Fruit fly (Drosophila melanogaster) whole organism, embryonic: Measurements from ENCODE around the gene CG1622.
A peak's percentile ranks its signal among the peaks of the same experiment; 100 is the strongest.

Experiments
- CG1024 ChIP-seq: fragments of 200-800 bp; sonication (Bioruptor generic); IDR thresholded peaks from 2 replicates; pipeline ENCODE4 v1.3.6; 2022; ENCODE audit warnings: missing biosample characterization, missing genetic modification characterization
- CG10431 ChIP-seq: fragments of 200-800 bp; sonication (Bioruptor generic); optimal IDR thresholded peaks from 3 replicates; lab custom pipeline; 2018; ENCODE audit warnings: missing biosample characterization, mild to moderate bottlenecking, missing genetic modification characterization
- CG11560 ChIP-seq: fragments of 200-800 bp; sonication (Bioruptor generic); IDR thresholded peaks from 3 replicates; pipeline ENCODE4 v1.3.6; 2022; ENCODE audit warnings: missing biosample characterization, missing genetic modification characterization
- CG12155 ChIP-seq: fragments of 200-800 bp; sonication (Bioruptor generic); optimal IDR thresholded peaks from 3 replicates; lab custom pipeline; 2016; ENCODE audit warnings: missing biosample characterization, missing genetic modification characterization
- CG12391 ChIP-seq: fragments of 200-800 bp; sonication (Bioruptor generic); optimal IDR thresholded peaks from 3 replicates; lab custom pipeline; 2018; ENCODE audit warnings: missing biosample characterization, mild to moderate bottlenecking, missing genetic modification characterization, moderate library complexity
- CG13123 ChIP-seq: fragments of 200-800 bp; sonication (Bioruptor generic); optimal IDR thresholded peaks from 2 replicates; lab custom pipeline; 2016; ENCODE audit warnings: missing biosample characterization, missing genetic modification characterization
- CG13775 ChIP-seq: fragments of 200-800 bp; sonication (Bioruptor generic); optimal IDR thresholded peaks from 3 replicates; lab custom pipeline; 2017; ENCODE audit warnings: missing biosample characterization, mild to moderate bottlenecking, missing genetic modification characterization
- CG16813 ChIP-seq: fragments of 200-800 bp; sonication (Bioruptor generic); IDR thresholded peaks from 3 replicates; pipeline ENCODE4 v1.3.6; 2022; ENCODE audit warnings: missing biosample characterization, missing genetic modification characterization; ENCODE audit not compliant: partially characterized antibody
- CG17829 ChIP-seq: fragments of 200-800 bp; optimal IDR thresholded peaks from 2 replicates; lab custom pipeline; 2019; ENCODE audit warnings: missing biosample characterization, mild to moderate bottlenecking, missing genetic modification characterization, moderate library complexity
- CG2116 ChIP-seq: fragments of 200-800 bp; sonication (Bioruptor generic); optimal IDR thresholded peaks from 3 replicates; lab custom pipeline; 2018; ENCODE audit warnings: missing biosample characterization, mild to moderate bottlenecking, missing genetic modification characterization
- CG2712 ChIP-seq: fragments of 200-800 bp; optimal IDR thresholded peaks from 3 replicates; lab custom pipeline; 2019; ENCODE audit warnings: missing biosample characterization, mild to moderate bottlenecking, missing genetic modification characterization, moderate library complexity
- CG34224 ChIP-seq: fragments of 200-800 bp; sonication (Bioruptor generic); IDR thresholded peaks from 3 replicates; pipeline ENCODE4 v1.3.6; 2022; ENCODE audit warnings: missing biosample characterization, missing genetic modification characterization; ENCODE audit not compliant: partially characterized antibody
- CG3847 ChIP-seq: fragments of 200-800 bp; sonication (Bioruptor generic); IDR thresholded peaks from 2 replicates; pipeline ENCODE4 v1.3.6; 2022; ENCODE audit warnings: missing biosample characterization, missing genetic modification characterization
- CG3995 ChIP-seq: fragments of 200-800 bp; sonication (Bioruptor generic); optimal IDR thresholded peaks from 3 replicates; lab custom pipeline; 2016; ENCODE audit warnings: missing biosample characterization, missing genetic modification characterization
- CG6272 ChIP-seq: fragments of 200-800 bp; sonication (Bioruptor generic); IDR thresholded peaks from 2 replicates; pipeline ENCODE4 v1.3.6; 2022; ENCODE audit warnings: missing biosample characterization, missing genetic modification characterization
- CG9797 ChIP-seq: fragments of 200-800 bp; sonication (Bioruptor generic); optimal IDR thresholded peaks from 3 replicates; lab custom pipeline; 2018; ENCODE audit warnings: missing biosample characterization, mild to moderate bottlenecking, missing genetic modification characterization
- Chrac-16 ChIP-seq: fragments of 200-800 bp; sonication (Bioruptor generic); optimal IDR thresholded peaks from 3 replicates; lab custom pipeline; 2016; ENCODE audit warnings: missing biosample characterization, missing genetic modification characterization
- CoRest ChIP-seq: fragments of 200-800 bp; sonication (Bioruptor generic); optimal IDR thresholded peaks from 3 replicates; lab custom pipeline; 2018; ENCODE audit warnings: missing biosample characterization, mild to moderate bottlenecking, missing genetic modification characterization, moderate library complexity
- Fer1 ChIP-seq: fragments of 200-800 bp; sonication (Bioruptor generic); optimal IDR thresholded peaks from 2 replicates; lab custom pipeline; 2017; ENCODE audit warnings: missing biosample characterization, mild to moderate bottlenecking, missing genetic modification characterization
- Kr ChIP-seq: fragments of 200-800 bp; sonication (Bioruptor generic); optimal IDR thresholded peaks from 2 replicates; lab custom pipeline; 2017; ENCODE audit warnings: missing biosample characterization, mild to moderate bottlenecking, missing genetic modification characterization
- MBD-R2 ChIP-seq: fragments of 200-800 bp; sonication (Bioruptor generic); IDR thresholded peaks from 2 replicates; pipeline ENCODE4 v1.3.6; 2022; ENCODE audit warnings: missing biosample characterization, missing genetic modification characterization
- MESR4 ChIP-seq: fragments of 200-800 bp; sonication (Bioruptor generic); optimal IDR thresholded peaks from 2 replicates; lab custom pipeline; 2018; ENCODE audit warnings: missing biosample characterization, mild to moderate bottlenecking, missing genetic modification characterization, moderate library complexity
- NFAT ChIP-seq: fragments of 200-800 bp; sonication (Bioruptor generic); IDR thresholded peaks from 2 replicates; pipeline ENCODE4 v1.3.6; 2022; ENCODE audit warnings: missing biosample characterization, missing genetic modification characterization
- Nf-YC ChIP-seq: fragments of 200-800 bp; optimal IDR thresholded peaks from 3 replicates; lab custom pipeline; 2019; ENCODE audit warnings: missing biosample characterization, mild to moderate bottlenecking, missing genetic modification characterization, moderate library complexity
- Oli ChIP-seq: fragments of 200-800 bp; sonication (Bioruptor generic); optimal IDR thresholded peaks from 2 replicates; lab custom pipeline; 2018; ENCODE audit warnings: missing biosample characterization, mild to moderate bottlenecking, missing genetic modification characterization, moderate library complexity
- Poxn ChIP-seq: fragments of 200-800 bp; sonication (Bioruptor generic); IDR thresholded peaks from 2 replicates; pipeline ENCODE4 v1.3.6; 2022; ENCODE audit warnings: missing biosample characterization, missing genetic modification characterization
- Sry-δ ChIP-seq: fragments of 200-800 bp; sonication (Bioruptor generic); optimal IDR thresholded peaks from 2 replicates; lab custom pipeline; 2016; ENCODE audit warnings: missing biosample characterization, missing genetic modification characterization
- Ssrp ChIP-seq: fragments of 200-800 bp; sonication (Bioruptor generic); optimal IDR thresholded peaks from 2 replicates; lab custom pipeline; 2018; ENCODE audit warnings: missing biosample characterization, mild to moderate bottlenecking, missing genetic modification characterization, moderate library complexity
- TFAM ChIP-seq: fragments of 200-800 bp; sonication (Bioruptor generic); optimal IDR thresholded peaks from 2 replicates; lab custom pipeline; 2017; ENCODE audit warnings: missing biosample characterization, missing genetic modification characterization, inconsistent platforms
- YL-1 ChIP-seq: fragments of 200-800 bp; sonication (Bioruptor generic); optimal IDR thresholded peaks from 3 replicates; lab custom pipeline; 2017; ENCODE audit warnings: missing biosample characterization, mild to moderate bottlenecking, missing genetic modification characterization
- bcd ChIP-seq: fragments of 200-800 bp; sonication (Bioruptor generic); optimal IDR thresholded peaks from 2 replicates; lab custom pipeline; 2017; ENCODE audit warnings: missing biosample characterization, mild to moderate bottlenecking, missing genetic modification characterization
- corto ChIP-seq: fragments of 200-800 bp; sonication (Bioruptor generic); optimal IDR thresholded peaks from 2 replicates; lab custom pipeline; 2016; ENCODE audit warnings: missing biosample characterization, mild to moderate bottlenecking, missing genetic modification characterization, moderate library complexity
- crol ChIP-seq: fragments of 200-800 bp; sonication (Bioruptor generic); IDR thresholded peaks from 2 replicates; pipeline ENCODE4 v1.3.6; 2022; ENCODE audit warnings: missing biosample characterization, missing genetic modification characterization
- crp ChIP-seq, 2 experiments: fragments of 200-800 bp; sonication (Bioruptor generic); optimal IDR thresholded peaks; 2 replicates in 1 of 2; 3 replicates in 1 of 2; lab custom pipeline; 2017; ENCODE audit warnings: missing biosample characterization in 2 of 2, missing genetic modification characterization in 2 of 2, mild to moderate bottlenecking in 1 of 2, moderate library complexity in 1 of 2
- dysf ChIP-seq: fragments of 200-800 bp; sonication (Bioruptor generic); IDR thresholded peaks from 3 replicates; pipeline ENCODE4 v1.3.6; 2022; ENCODE audit warnings: missing biosample characterization, missing genetic modification characterization
- hkb ChIP-seq, 2 experiments: fragments of 200-800 bp in 1 of 2; fragments of >200 bp in 1 of 2; sonication (Bioruptor generic) in 1 of 2; IDR thresholded peaks in 1 of 2; optimal IDR thresholded peaks in 1 of 2; 2 replicates each; pipeline versions ENCODE4 v1.3.6 to Lab custom; 2017 to 2022; ENCODE audit warnings: missing biosample characterization in 1 of 2, missing genetic modification characterization in 1 of 2
- ind ChIP-seq: fragments of 200-800 bp; sonication (Bioruptor generic); optimal IDR thresholded peaks from 3 replicates; lab custom pipeline; 2016; ENCODE audit warnings: missing biosample characterization, missing genetic modification characterization
- insv ChIP-seq, 2 experiments: fragments of 200-800 bp; sonication (Bioruptor generic); optimal IDR thresholded peaks; 3 replicates each; lab custom pipeline; 2016 to 2018; ENCODE audit warnings: missing biosample characterization in 2 of 2, missing genetic modification characterization in 2 of 2
- lmd ChIP-seq: fragments of 200-800 bp; sonication (Bioruptor generic); IDR thresholded peaks from 2 replicates; pipeline ENCODE4 v1.3.6; 2022; ENCODE audit warnings: missing biosample characterization, missing genetic modification characterization
- lola ChIP-seq, 3 experiments: fragments of >200 bp in 2 of 3; fragments of 200-800 bp in 1 of 3; sonication (Bioruptor generic) in 1 of 3; optimal IDR thresholded peaks; 2 replicates each; lab custom pipeline; 2017 to 2019; ENCODE audit warnings: missing biosample characterization in 3 of 3, missing genetic modification characterization in 3 of 3, mild to moderate bottlenecking in 1 of 3, moderate library complexity in 1 of 3
- nmo ChIP-seq: fragments of 200-800 bp; sonication (Bioruptor generic); optimal IDR thresholded peaks from 2 replicates; lab custom pipeline; 2018; ENCODE audit warnings: missing biosample characterization, mild to moderate bottlenecking, missing genetic modification characterization, moderate library complexity
- pho ChIP-seq: fragments of 200-800 bp; sonication (Bioruptor generic); optimal IDR thresholded peaks from 2 replicates; lab custom pipeline; 2016; ENCODE audit warnings: missing biosample characterization, missing genetic modification characterization
- ranshi ChIP-seq: fragments of 200-800 bp; sonication (Bioruptor generic); IDR thresholded peaks from 2 replicates; pipeline ENCODE4 v1.3.6; 2022; ENCODE audit warnings: missing biosample characterization, missing genetic modification characterization
- rib ChIP-seq: fragments of 200-800 bp; sonication (Bioruptor generic); IDR thresholded peaks from 2 replicates; pipeline ENCODE4 v1.3.6; 2022; ENCODE audit warnings: missing biosample characterization, missing genetic modification characterization
- row ChIP-seq: fragments of 200-800 bp; sonication (Bioruptor generic); IDR thresholded peaks from 3 replicates; pipeline ENCODE4 v1.3.6; 2022; ENCODE audit warnings: missing biosample characterization, missing genetic modification characterization
- ssp ChIP-seq: fragments of 200-800 bp; sonication (Bioruptor generic); IDR thresholded peaks from 2 replicates; pipeline ENCODE4 v1.3.6; 2022; ENCODE audit warnings: missing biosample characterization, missing genetic modification characterization
- sug ChIP-seq: fragments of 200-800 bp; optimal IDR thresholded peaks from 2 replicates; lab custom pipeline; 2019; ENCODE audit warnings: missing biosample characterization, mild to moderate bottlenecking, missing genetic modification characterization, moderate library complexity
- tap ChIP-seq: fragments of 200-800 bp; optimal IDR thresholded peaks from 3 replicates; lab custom pipeline; 2019; ENCODE audit warnings: missing biosample characterization, mild to moderate bottlenecking, missing genetic modification characterization, moderate library complexity

Gene CG1622

dm6 chrX:13296405-13297183 lies at the start of gene CG1622 (continued):
- TF ChIP-seq CG3995 (GFP tag; lab: Kevin White, UChicago) (peak; percentile 97), crol (GFP tag; lab: Robert Waterston, UW) (no peak), Poxn (GFP tag; lab: Robert Waterston, UW) (no peak), lola (GFP tag; optimal IDR thresholded peaks at IDR 0.05; lab: Kevin White, UChicago) (peak in 1 of 3 experiments; percentile 22), CG16813 (GFP tag; lab: Robert Waterston, UW) (peak; percentile 43; the same call in 1 of the 3 replicates), ind (GFP tag; lab: Kevin White, UChicago) (peak; percentile 45), CG34224 (GFP tag; lab: Robert Waterston, UW) (peak; percentile 41; the same call in 1 of the 3 replicates), ranshi (GFP tag; lab: Robert Waterston, UW) (peak; percentile 38; the same call in 1 of the 2 replicates), corto (GFP tag; lab: Kevin White, UChicago) (no peak), CG1024 (GFP tag; lab: Robert Waterston, UW) (no peak), bcd (GFP tag; lab: Kevin White, UChicago) (no peak), insv (GFP tag; optimal IDR thresholded peaks at IDR 0.05; lab: Kevin White, UChicago) (peak in 1 of 2 experiments; percentile 80), CG3847 (no peak), MESR4 (GFP tag; lab: Kevin White, UChicago) (peak; percentile 95), hkb (optimal IDR thresholded peaks at IDR 0.05; lab: Kevin White, UChicago) (no peak), hkb (GFP tag; IDR thresholded peaks at IDR 0.05; lab: Robert Waterston, UW) (peak; percentile 13; the same call in 1 of the 2 replicates), sug (peak; percentile 51), CG17829 (tag; lab: Kevin White, UChicago) (peak; percentile 9), Oli (peak; percentile 13), tap (tag; lab: Kevin White, UChicago) (no peak), Ssrp (tag; lab: Kevin White, UChicago) (peak; percentile 17), CoRest (tag; lab: Kevin White, UChicago) (peak; percentile 66), pho (GFP tag; lab: Kevin White, UChicago) (no peak), CG6272 (0 out of 2 replicates have a peak, but pooled peaks have one; percentile 21), rib (GFP tag; lab: Robert Waterston, UW) (0 out of 2 replicates have a peak, but pooled peaks have one; percentile 11), TFAM (no peak), lmd (peak; percentile 31; the same call in 1 of the 2 replicates), CG2712 (tag; lab: Kevin White, UChicago) (peak; percentile 48), Nf-YC (tag; lab: Kevin White, UChicago) (peak; percentile 39), CG11560 (tag; lab: Robert Waterston, UW) (no peak), ssp (GFP tag; lab: Robert Waterston, UW) (no peak), CG13123 (GFP tag; lab: Kevin White, UChicago) (no peak), Sry-δ (GFP tag; lab: Kevin White, UChicago) (peak; percentile 64), YL-1 (GFP tag; lab: Kevin White, UChicago) (peak; percentile 16), dysf (peak; percentile 42; the same call in 2 of the 3 replicates), Kr (GFP tag; lab: Kevin White, UChicago) (no peak), CG10431 (GFP tag; lab: Kevin White, UChicago) (peak; percentile 97), Chrac-16 (GFP tag; lab: Kevin White, UChicago) (peak; percentile 17), NFAT (peak; percentile 71), nmo (GFP tag; lab: Kevin White, UChicago) (peak; percentile 47), CG13775 (GFP tag; lab: Kevin White, UChicago) (peak; percentile 45), Fer1 (peak; percentile 30), CG2116 (GFP tag; lab: Kevin White, UChicago) (peak; percentile 58), CG12155 (peak; percentile 10), CG9797 (GFP tag; lab: Kevin White, UChicago) (peak; percentile 64), CG12391 (tag; lab: Kevin White, UChicago) (peak; percentile 72), MBD-R2 (peak; percentile 49), crp (GFP tag; optimal IDR thresholded peaks at IDR 0.05; lab: Kevin White, UChicago) (no peak), row (GFP tag; lab: Robert Waterston, UW) (peak; percentile 83)
